Fruit fly (Drosophila melanogaster) whole organism, embryonic: ENCODE measurements around the gene CG17572.

Experiments used
- Asciz ChIP-seq: fragments of 200-800 bp; sonication (Bioruptor generic); optimal IDR thresholded peaks from 2 replicates; lab custom pipeline; 2017; ENCODE audit warnings: missing biosample characterization, mild to moderate bottlenecking, missing genetic modification characterization, missing genetic modification reagents
- Blimp-1 ChIP-seq: fragments of 200-800 bp; sonication (Bioruptor generic); optimal IDR thresholded peaks from 3 replicates; lab custom pipeline; 2018; ENCODE audit warnings: missing biosample characterization, missing genetic modification characterization, mild to moderate bottlenecking, moderate library complexity, missing genetic modification reagents
- CG10543 ChIP-seq: fragments of 200-800 bp; sonication (Bioruptor generic); optimal IDR thresholded peaks from 3 replicates; lab custom pipeline; 2017; ENCODE audit warnings: missing biosample characterization, mild to moderate bottlenecking, missing genetic modification characterization, moderate library complexity
- CG11085 ChIP-seq: fragments of 200-800 bp; sonication (Bioruptor generic); IDR thresholded peaks from 2 replicates; pipeline ENCODE4 v1.3.6; 2022; ENCODE audit warnings: missing biosample characterization, missing genetic modification characterization
- CG12236 ChIP-seq: fragments of 200-800 bp; sonication (Bioruptor generic); optimal IDR thresholded peaks from 2 replicates; lab custom pipeline; 2016; ENCODE audit warnings: missing biosample characterization, missing genetic modification characterization
- CG12769 ChIP-seq: fragments of 200-800 bp; sonication (Bioruptor generic); optimal IDR thresholded peaks from 2 replicates; lab custom pipeline; 2019; ENCODE audit warnings: missing biosample characterization, mild to moderate bottlenecking, missing genetic modification characterization, moderate library complexity
- CG14965 ChIP-seq: fragments of 200-800 bp; sonication (Bioruptor generic); optimal IDR thresholded peaks from 2 replicates; lab custom pipeline; 2016; ENCODE audit warnings: missing biosample characterization, missing genetic modification characterization, borderline replicate concordance
- CG15073 ChIP-seq: fragments of 200-800 bp; sonication (Bioruptor generic); optimal IDR thresholded peaks from 2 replicates; lab custom pipeline; 2016; ENCODE audit warnings: missing biosample characterization, missing genetic modification characterization
- CG15269 ChIP-seq: fragments of 200-800 bp; sonication (Bioruptor generic); optimal IDR thresholded peaks from 2 replicates; lab custom pipeline; 2018; ENCODE audit warnings: missing biosample characterization, mild to moderate bottlenecking, missing genetic modification characterization, moderate library complexity
- CG15696 ChIP-seq: fragments of 200-800 bp; sonication (Bioruptor generic); optimal IDR thresholded peaks from 2 replicates; lab custom pipeline; 2019; ENCODE audit warnings: missing biosample characterization, mild to moderate bottlenecking, missing genetic modification characterization, moderate library complexity
- CG16815 ChIP-seq: fragments of 200-800 bp; sonication (Bioruptor generic); optimal IDR thresholded peaks from 3 replicates; lab custom pipeline; 2017; ENCODE audit warnings: missing biosample characterization, mild to moderate bottlenecking, missing genetic modification characterization
- CG17361 ChIP-seq: fragments of 200-800 bp; sonication (Bioruptor generic); IDR thresholded peaks from 3 replicates; pipeline ENCODE4 v1.3.6; 2022; ENCODE audit warnings: missing biosample characterization, missing genetic modification characterization
- CG17829 ChIP-seq: fragments of 200-800 bp; optimal IDR thresholded peaks from 2 replicates; lab custom pipeline; 2019; ENCODE audit warnings: missing biosample characterization, mild to moderate bottlenecking, missing genetic modification characterization, moderate library complexity
- CG18262 ChIP-seq: fragments of 200-800 bp; optimal IDR thresholded peaks from 3 replicates; lab custom pipeline; 2019; ENCODE audit warnings: missing biosample characterization, mild to moderate bottlenecking, missing genetic modification characterization, moderate library complexity
- CG18764 ChIP-seq: fragments of 200-800 bp; sonication (Bioruptor generic); optimal IDR thresholded peaks from 3 replicates; lab custom pipeline; 2016; ENCODE audit warnings: missing biosample characterization, missing genetic modification characterization
- CG32532 ChIP-seq: fragments of 200-800 bp; sonication (Bioruptor generic); IDR thresholded peaks from 2 replicates; pipeline ENCODE4 v1.3.6; 2022; ENCODE audit warnings: missing biosample characterization, missing genetic modification characterization
- CG3281 ChIP-seq: fragments of 200-800 bp; sonication (Bioruptor generic); optimal IDR thresholded peaks from 3 replicates; lab custom pipeline; 2017; ENCODE audit warnings: missing biosample characterization, mild to moderate bottlenecking, missing genetic modification characterization
- CG34224 ChIP-seq: fragments of 200-800 bp; sonication (Bioruptor generic); IDR thresholded peaks from 3 replicates; pipeline ENCODE4 v1.3.6; 2022; ENCODE audit warnings: missing biosample characterization, missing genetic modification characterization; ENCODE audit not compliant: partially characterized antibody
- CG4424 ChIP-seq: fragments of 200-800 bp; sonication (Bioruptor generic); optimal IDR thresholded peaks from 3 replicates; lab custom pipeline; 2016; ENCODE audit warnings: missing biosample characterization, missing genetic modification characterization
- CG4730 ChIP-seq: fragments of 200-800 bp; sonication (Bioruptor generic); IDR thresholded peaks from 2 replicates; pipeline ENCODE4 v1.3.6; 2022; ENCODE audit warnings: missing biosample characterization, missing genetic modification characterization
- CG6765 ChIP-seq: fragments of 200-800 bp; sonication (Bioruptor generic); optimal IDR thresholded peaks from 3 replicates; lab custom pipeline; 2017; ENCODE audit warnings: missing biosample characterization, mild to moderate bottlenecking, missing genetic modification characterization
- CG6791 ChIP-seq: fragments of 200-800 bp; sonication (Bioruptor generic); IDR thresholded peaks from 3 replicates; pipeline ENCODE4 v1.3.6; 2022; ENCODE audit warnings: missing biosample characterization, missing genetic modification characterization; ENCODE audit not compliant: partially characterized antibody
- CrebB ChIP-seq: fragments of 200-800 bp; sonication (Bioruptor generic); optimal IDR thresholded peaks from 3 replicates; lab custom pipeline; 2018; ENCODE audit warnings: missing biosample characterization, mild to moderate bottlenecking, missing genetic modification characterization
- Dp ChIP-seq: fragments of 200-800 bp; sonication (Bioruptor generic); optimal IDR thresholded peaks from 2 replicates; lab custom pipeline; 2018; ENCODE audit warnings: missing biosample characterization, mild to moderate bottlenecking, missing genetic modification characterization, moderate library complexity
- Ets65A ChIP-seq: fragments of 200-800 bp; sonication (Bioruptor generic); peaks from one replicate; lab custom pipeline; 2016; ENCODE audit warnings: missing biosample characterization, missing genetic modification characterization
- Gug ChIP-seq: fragments of 200-800 bp; sonication (Bioruptor generic); IDR thresholded peaks from 4 replicates; pipeline ENCODE4 v1.3.6; 2022; ENCODE audit warnings: missing biosample characterization, missing genetic modification characterization
- HmgD ChIP-seq: fragments of 200-800 bp; sonication (Bioruptor generic); optimal IDR thresholded peaks from 3 replicates; lab custom pipeline; 2016; ENCODE audit warnings: missing biosample characterization, missing genetic modification characterization
- Hr39 ChIP-seq: fragments of >200 bp; optimal IDR thresholded peaks from 2 replicates; lab custom pipeline; 2017
- MTF-1 ChIP-seq: fragments of 200-800 bp; sonication (Bioruptor generic); optimal IDR thresholded peaks from 2 replicates; lab custom pipeline; 2018; ENCODE audit warnings: missing biosample characterization, mild to moderate bottlenecking, missing genetic modification characterization, borderline replicate concordance
- Nf-YA ChIP-seq: fragments of 200-800 bp; sonication (Bioruptor generic); IDR thresholded peaks from 2 replicates; pipeline ENCODE4 v1.3.6; 2022; ENCODE audit warnings: missing biosample characterization, missing genetic modification characterization
- NfI ChIP-seq: fragments of 200-800 bp; sonication (Bioruptor generic); optimal IDR thresholded peaks from 3 replicates; lab custom pipeline; 2018; ENCODE audit warnings: missing biosample characterization, mild to moderate bottlenecking, missing genetic modification characterization, moderate library complexity
- Ravus ChIP-seq: fragments of 200-800 bp; sonication (Bioruptor generic); IDR thresholded peaks from 2 replicates; pipeline ENCODE4 v1.3.6; 2022; ENCODE audit warnings: missing biosample characterization, missing genetic modification characterization
- chif ChIP-seq, 2 experiments: fragments of 200-800 bp; sonication (Bioruptor generic); optimal IDR thresholded peaks; 3 replicates each; lab custom pipeline; 2016; ENCODE audit warnings: missing biosample characterization in 2 of 2, missing genetic modification characterization in 2 of 2
- corto ChIP-seq: fragments of 200-800 bp; sonication (Bioruptor generic); optimal IDR thresholded peaks from 2 replicates; lab custom pipeline; 2016; ENCODE audit warnings: missing biosample characterization, mild to moderate bottlenecking, missing genetic modification characterization, moderate library complexity
- cwo ChIP-seq: fragments of 200-800 bp; sonication (Bioruptor generic); optimal IDR thresholded peaks from 3 replicates; lab custom pipeline; 2017; ENCODE audit warnings: missing biosample characterization, missing genetic modification characterization, mild to moderate bottlenecking, moderate library complexity, missing genetic modification reagents
- dimm ChIP-seq: fragments of 200-800 bp; sonication (Bioruptor generic); IDR thresholded peaks from 2 replicates; pipeline ENCODE4 v1.3.6; 2022; ENCODE audit warnings: missing biosample characterization, missing genetic modification characterization
- disco-r ChIP-seq: fragments of 200-800 bp; sonication (Bioruptor generic); optimal IDR thresholded peaks from 2 replicates; lab custom pipeline; 2016; ENCODE audit warnings: missing biosample characterization, missing genetic modification characterization
- dysf ChIP-seq: fragments of 200-800 bp; sonication (Bioruptor generic); IDR thresholded peaks from 3 replicates; pipeline ENCODE4 v1.3.6; 2022; ENCODE audit warnings: missing biosample characterization, missing genetic modification characterization
- fd3F ChIP-seq: fragments of 200-800 bp; sonication (Bioruptor generic); optimal IDR thresholded peaks from 2 replicates; lab custom pipeline; 2018; ENCODE audit warnings: missing biosample characterization, mild to moderate bottlenecking, missing genetic modification characterization, moderate library complexity
- ftz-f1 ChIP-seq: fragments of 200-800 bp; sonication (Bioruptor generic); optimal IDR thresholded peaks from 2 replicates; lab custom pipeline; 2016; ENCODE audit warnings: missing biosample characterization, missing genetic modification characterization
- inv ChIP-seq: fragments of 200-800 bp; sonication (Bioruptor generic); IDR thresholded peaks from 2 replicates; pipeline ENCODE4 v1.3.6; 2022; ENCODE audit warnings: missing biosample characterization, missing genetic modification characterization; ENCODE audit not compliant: partially characterized antibody
- kay ChIP-seq: fragments of 200-800 bp; sonication (Bioruptor generic); optimal IDR thresholded peaks from 2 replicates; lab custom pipeline; 2016; ENCODE audit warnings: missing biosample characterization, missing genetic modification characterization
- nau ChIP-seq: fragments of 200-800 bp; sonication (Bioruptor generic); optimal IDR thresholded peaks from 3 replicates; lab custom pipeline; 2017; ENCODE audit warnings: missing biosample characterization, mild to moderate bottlenecking, missing genetic modification characterization, missing genetic modification reagents
- nmo ChIP-seq: fragments of 200-800 bp; sonication (Bioruptor generic); optimal IDR thresholded peaks from 2 replicates; lab custom pipeline; 2018; ENCODE audit warnings: missing biosample characterization, mild to moderate bottlenecking, missing genetic modification characterization, moderate library complexity
- pita ChIP-seq: fragments of 200-800 bp; sonication (Bioruptor generic); optimal IDR thresholded peaks from 2 replicates; lab custom pipeline; 2017; ENCODE audit warnings: missing biosample characterization, mild to moderate bottlenecking, missing genetic modification characterization
- pnt ChIP-seq: fragments of 200-800 bp; sonication (Bioruptor generic); optimal IDR thresholded peaks from 3 replicates; lab custom pipeline; 2016; ENCODE audit warnings: missing biosample characterization, missing genetic modification characterization
- sens ChIP-seq: fragments of 200-800 bp; sonication (Bioruptor generic); peaks from one replicate; lab custom pipeline; 2016; ENCODE audit warnings: missing biosample characterization, missing genetic modification characterization
- sisA ChIP-seq: fragments of 200-800 bp; sonication (Bioruptor generic); IDR thresholded peaks from 2 replicates; pipeline ENCODE4 v1.3.6; 2022; ENCODE audit warnings: missing biosample characterization, missing genetic modification characterization
- slp2 ChIP-seq: fragments of 200-800 bp; sonication (Bioruptor generic); optimal IDR thresholded peaks from 2 replicates; lab custom pipeline; 2016; ENCODE audit warnings: missing biosample characterization, missing genetic modification characterization
- sr ChIP-seq: fragments of 200-800 bp; sonication (Bioruptor generic); IDR thresholded peaks from 3 replicates; pipeline ENCODE4 v1.3.6; 2022; ENCODE audit warnings: missing biosample characterization, missing genetic modification characterization

The CG17572 gene

DNA sequence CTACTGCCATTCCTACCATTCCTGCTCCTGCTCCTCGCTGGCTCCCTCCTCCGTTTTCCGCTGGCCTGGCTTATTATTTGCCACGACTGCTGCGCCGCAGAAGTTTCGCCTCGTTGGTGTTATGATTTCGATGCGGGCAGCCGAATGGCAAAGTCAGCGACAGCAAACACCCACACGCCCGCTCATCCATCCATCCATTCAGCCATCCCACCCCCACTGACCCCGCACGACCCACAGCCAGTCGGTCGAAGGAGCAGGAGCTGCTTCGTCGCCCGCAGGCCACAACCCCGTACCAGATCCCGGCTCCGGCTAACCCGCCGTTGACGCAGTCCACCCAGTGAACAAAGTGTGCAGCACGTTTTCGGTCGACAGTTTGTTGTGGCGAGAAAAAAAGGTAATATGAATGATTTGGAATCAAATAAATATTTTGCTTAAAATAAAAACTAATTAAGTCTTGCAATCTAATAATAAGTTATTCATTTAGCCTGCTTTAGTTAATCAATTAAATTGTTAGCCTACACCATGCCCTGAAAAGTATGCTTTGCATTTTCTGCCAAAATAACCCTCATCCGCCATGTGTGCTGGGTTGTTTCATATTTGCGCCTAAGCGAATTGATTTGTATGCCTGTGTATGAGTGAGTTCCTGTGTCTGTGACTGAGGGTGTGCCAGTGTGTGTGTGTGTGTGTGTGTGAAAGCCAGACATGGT lies 47.3 kb downstream of the CG17572 start (continued):
- TF ChIP-seq CG16815 (GFP tag; lab: Kevin White, UChicago): no peak
- peak; percentile 34 for TF ChIP-seq Blimp-1 (GFP tag; lab: Kevin White, UChicago)
- TF ChIP-seq sr (GFP tag; lab: Robert Waterston, UW): no peak
- no peak for TF ChIP-seq corto (GFP tag; lab: Kevin White, UChicago)
- no peak for TF ChIP-seq Ravus (GFP tag; lab: Robert Waterston, UW)
- TF ChIP-seq CG15696: no peak
- no peak for TF ChIP-seq kay (GFP tag; lab: Kevin White, UChicago)
- TF ChIP-seq CG4424 (GFP tag; lab: Kevin White, UChicago): peak; percentile 27
- TF ChIP-seq dimm (GFP tag; lab: Robert Waterston, UW): no peak
- TF ChIP-seq CG6765 (GFP tag; lab: Kevin White, UChicago): peak; percentile 52
- no peak for TF ChIP-seq disco-r (GFP tag; lab: Kevin White, UChicago)
- no peak; the same call in 1 of the 2 replicates for TF ChIP-seq CG32532
- no peak for TF ChIP-seq sisA (GFP tag; lab: Robert Waterston, UW)
- peak; percentile 9; the same call in 1 of the 4 replicates for TF ChIP-seq Gug
- TF ChIP-seq chif (GFP tag; optimal IDR thresholded peaks at IDR 0.05; lab: Kevin White, UChicago): no peak
- no peak for TF ChIP-seq MTF-1
- peak; percentile 50 for TF ChIP-seq fd3F
- TF ChIP-seq Dp (GFP tag; lab: Kevin White, UChicago): no peak
- TF ChIP-seq inv (GFP tag; lab: Robert Waterston, UW): no peak
- no peak for TF ChIP-seq ftz-f1 (GFP tag; lab: Kevin White, UChicago)
- no peak for TF ChIP-seq CG15073 (GFP tag; lab: Kevin White, UChicago)
- no peak for TF ChIP-seq HmgD (GFP tag; lab: Kevin White, UChicago)
- peak; percentile 51 for TF ChIP-seq CG18262
- TF ChIP-seq CG18764 (GFP tag; lab: Kevin White, UChicago): no peak
- TF ChIP-seq CG15269 (tag; lab: Kevin White, UChicago): peak; percentile 65
- peak; percentile 75 for TF ChIP-seq CG3281
- peak; percentile 25 for TF ChIP-seq Asciz
- TF ChIP-seq slp2 (GFP tag; lab: Kevin White, UChicago): no peak
- TF ChIP-seq nmo: peak; percentile 43
- TF ChIP-seq Hr39 (lab: Kevin White, UChicago): no peak
- TF ChIP-seq Nf-YA (GFP tag; lab: Robert Waterston, UW): no peak
- no peak for TF ChIP-seq CG14965
- no peak for TF ChIP-seq pnt (GFP tag; lab: Kevin White, UChicago)
- TF ChIP-seq sens: peak; percentile 48
- peak; percentile 21 for TF ChIP-seq CG17829 (tag; lab: Kevin White, UChicago)
- peak; percentile 66; the same call in 2 of the 3 replicates for TF ChIP-seq dysf
- no peak for TF ChIP-seq CG6791 (GFP tag; lab: Robert Waterston, UW)
- no peak for TF ChIP-seq pita (GFP tag; lab: Kevin White, UChicago)
- no peak for TF ChIP-seq CG4730
- peak; percentile 81 for TF ChIP-seq Ets65A
- peak; percentile 64 for TF ChIP-seq CG10543 (GFP tag; lab: Kevin White, UChicago)
- TF ChIP-seq CrebB: peak; percentile 16
- TF ChIP-seq CG34224 (GFP tag; lab: Robert Waterston, UW): no peak
- peak; percentile 81 for TF ChIP-seq CG12769 (tag; lab: Kevin White, UChicago)
- no peak for TF ChIP-seq CG12236 (GFP tag; lab: Kevin White, UChicago)
- TF ChIP-seq CG17361 (GFP tag; lab: Robert Waterston, UW): peak; percentile 53; the same call in 2 of the 3 replicates
- TF ChIP-seq NfI (GFP tag; lab: Kevin White, UChicago): peak; percentile 65
- TF ChIP-seq nau (GFP tag; lab: Kevin White, UChicago): peak; percentile 45
- no peak for TF ChIP-seq CG11085 (GFP tag; lab: Robert Waterston, UW)
- TF ChIP-seq cwo (GFP tag; lab: Kevin White, UChicago): peak; percentile 68
